Worm (Caenorhabditis elegans) whole organism, L3 larva: ENCODE results near the gene F59B10.2.

ENCODE experiments used
- R02D3.7 ChIP-seq: fragments of 150-350 bp; optimal IDR thresholded peaks from 2 replicates; lab custom pipeline; 2014; ENCODE audit warnings: missing biosample characterization, missing genetic modification characterization
- ZK546.5 ChIP-seq: sonication (generic microtip); optimal IDR thresholded peaks from 2 replicates; lab custom pipeline; 2017; ENCODE audit warnings: missing biosample characterization, missing genetic modification characterization
- aly-2 ChIP-seq: fragments of 150-350 bp; optimal IDR thresholded peaks from 2 replicates; lab custom pipeline; 2014; ENCODE audit warnings: missing biosample characterization, missing genetic modification characterization
- ama-1 ChIP-seq: fragments of 150-350 bp; optimal IDR thresholded peaks from 2 replicates; lab custom pipeline; 2018
- ceh-16 ChIP-seq: sonication (generic microtip); optimal IDR thresholded peaks from 2 replicates; lab custom pipeline; 2017; ENCODE audit warnings: missing biosample characterization, missing genetic modification characterization
- ceh-28 ChIP-seq: fragments of 150-350 bp; optimal IDR thresholded peaks from 2 replicates; lab custom pipeline; 2014; ENCODE audit warnings: missing biosample characterization, missing genetic modification reagents, missing genetic modification characterization
- ceh-82 ChIP-seq: fragments of 150-350 bp; optimal IDR thresholded peaks from 2 replicates; lab custom pipeline; 2014; ENCODE audit warnings: missing biosample characterization, missing genetic modification characterization
- ceh-9 ChIP-seq: sonication (generic microtip); optimal IDR thresholded peaks from 2 replicates; lab custom pipeline; 2018; ENCODE audit warnings: missing biosample characterization, missing genetic modification characterization
- daf-12 ChIP-seq: fragments of 150-350 bp; optimal IDR thresholded peaks from 2 replicates; lab custom pipeline; 2014; ENCODE audit warnings: missing biosample characterization, missing genetic modification reagents, missing genetic modification characterization
- egl-27 ChIP-seq: sonication (generic microtip); optimal IDR thresholded peaks from 4 replicates; lab custom pipeline; 2017; ENCODE audit warnings: missing biosample characterization, missing genetic modification reagents, missing genetic modification characterization
- egl-5 ChIP-seq: fragments of 150-350 bp; optimal IDR thresholded peaks from 2 replicates; lab custom pipeline; 2017; ENCODE audit warnings: missing biosample characterization, missing genetic modification reagents, missing genetic modification characterization, inconsistent platforms
- elt-1 ChIP-seq: fragments of 150-350 bp; optimal IDR thresholded peaks from 2 replicates; lab custom pipeline; 2014; ENCODE audit warnings: missing biosample characterization, missing genetic modification characterization
- elt-2 ChIP-seq: sonication (generic microtip); optimal IDR thresholded peaks from 2 replicates; lab custom pipeline; 2016; ENCODE audit warnings: missing genetic modification reagents, mild to moderate bottlenecking, missing genetic modification characterization, missing compliant biosample characterization
- elt-3 ChIP-seq, 3 experiments: fragments of 150-350 bp in 1 of 3; sonication (generic microtip) in 2 of 3; optimal IDR thresholded peaks; 2 replicates in 2 of 3; 4 replicates in 1 of 3; lab custom pipeline; 2014 to 2017; ENCODE audit warnings: missing biosample characterization in 3 of 3, missing genetic modification characterization in 3 of 3
- eor-1 ChIP-seq, 2 experiments: fragments of 150-350 bp; optimal IDR thresholded peaks; 2 replicates each; lab custom pipeline; 2014 to 2018; ENCODE audit warnings: missing biosample characterization in 2 of 2, missing genetic modification characterization in 2 of 2
- fkh-10 ChIP-seq: sonication (generic microtip); optimal IDR thresholded peaks from 2 replicates; lab custom pipeline; 2017; ENCODE audit warnings: missing biosample characterization, missing genetic modification reagents, missing genetic modification characterization
- fkh-2 ChIP-seq: fragments of 150-350 bp; optimal IDR thresholded peaks from 2 replicates; lab custom pipeline; 2014; ENCODE audit warnings: missing biosample characterization, missing genetic modification reagents, missing genetic modification characterization
- fos-1 ChIP-seq: fragments of 150-350 bp; optimal IDR thresholded peaks from 2 replicates; lab custom pipeline; 2014; ENCODE audit warnings: missing biosample characterization, missing genetic modification characterization
- hmg-11 ChIP-seq: sonication (generic microtip); optimal IDR thresholded peaks from 2 replicates; lab custom pipeline; 2016; ENCODE audit warnings: missing genetic modification characterization, missing compliant biosample characterization
- jun-1 ChIP-seq: fragments of 150-350 bp; optimal IDR thresholded peaks from 2 replicates; lab custom pipeline; 2014; ENCODE audit warnings: missing biosample characterization, missing genetic modification reagents, missing genetic modification characterization
- lin-15B ChIP-seq: fragments of 150-350 bp; optimal IDR thresholded peaks from 2 replicates; lab custom pipeline; 2014; ENCODE audit warnings: missing biosample characterization, missing genetic modification characterization
- lin-39 ChIP-seq: fragments of 150-350 bp; optimal IDR thresholded peaks from 2 replicates; lab custom pipeline; 2018; ENCODE audit warnings: missing biosample characterization, missing genetic modification reagents, missing genetic modification characterization
- lsy-12 ChIP-seq: sonication (generic microtip); optimal IDR thresholded peaks from 2 replicates; lab custom pipeline; 2016; ENCODE audit warnings: mild to moderate bottlenecking, missing genetic modification characterization, missing compliant biosample characterization
- mdl-1 ChIP-seq: fragments of 150-350 bp; optimal IDR thresholded peaks from 2 replicates; lab custom pipeline; 2014; ENCODE audit warnings: missing biosample characterization, missing genetic modification characterization
- mml-1 ChIP-seq: fragments of 150-350 bp; sonication (generic microtip); optimal IDR thresholded peaks from 3 replicates; lab custom pipeline; 2014; ENCODE audit warnings: missing biosample characterization, missing genetic modification characterization
- nfya-1 ChIP-seq: sonication (generic microtip); optimal IDR thresholded peaks from 2 replicates; lab custom pipeline; 2017; ENCODE audit warnings: missing genetic modification characterization, mild to moderate bottlenecking, missing compliant biosample characterization, antibody characterized with exemption, moderate library complexity; ENCODE audit not compliant: insufficient read depth
- nhr-11 ChIP-seq: fragments of 150-350 bp; optimal IDR thresholded peaks from 2 replicates; lab custom pipeline; 2014; ENCODE audit warnings: missing biosample characterization, missing genetic modification characterization
- nhr-12 ChIP-seq: fragments of 150-350 bp; optimal IDR thresholded peaks from 2 replicates; lab custom pipeline; 2014; ENCODE audit warnings: missing biosample characterization, missing genetic modification characterization
- nhr-23 ChIP-seq: fragments of 150-350 bp; optimal IDR thresholded peaks from 2 replicates; lab custom pipeline; 2014; ENCODE audit warnings: missing biosample characterization, missing genetic modification reagents, missing genetic modification characterization
- nhr-237 ChIP-seq: fragments of 150-350 bp; optimal IDR thresholded peaks from 2 replicates; lab custom pipeline; 2014; ENCODE audit warnings: missing biosample characterization, missing genetic modification characterization
- nhr-25 ChIP-seq: sonication (generic microtip); optimal IDR thresholded peaks from 2 replicates; lab custom pipeline; 2017; ENCODE audit warnings: missing biosample characterization, missing genetic modification characterization
- nhr-28 ChIP-seq: fragments of 150-350 bp; optimal IDR thresholded peaks from 2 replicates; lab custom pipeline; 2014; ENCODE audit warnings: missing biosample characterization, missing genetic modification characterization
- nhr-43 ChIP-seq: sonication (generic microtip); optimal IDR thresholded peaks from 2 replicates; lab custom pipeline; 2016; ENCODE audit warnings: mild to moderate bottlenecking, missing genetic modification characterization, missing compliant biosample characterization; ENCODE audit not compliant: poor library complexity, severe bottlenecking
- nhr-67 ChIP-seq: fragments of 150-350 bp; optimal IDR thresholded peaks from 2 replicates; lab custom pipeline; 2014; ENCODE audit warnings: missing biosample characterization, missing genetic modification characterization
- nhr-76 ChIP-seq: fragments of 150-350 bp; sonication (generic microtip); optimal IDR thresholded peaks from 5 replicates; lab custom pipeline; 2014; ENCODE audit warnings: missing biosample characterization, missing genetic modification characterization
- nhr-77 ChIP-seq: fragments of 150-350 bp; optimal IDR thresholded peaks from 2 replicates; lab custom pipeline; 2014; ENCODE audit warnings: missing biosample characterization, missing genetic modification characterization
- pha-4 ChIP-seq: fragments of 150-350 bp; optimal IDR thresholded peaks from 2 replicates; lab custom pipeline; 2014; ENCODE audit warnings: missing biosample characterization, missing genetic modification reagents, missing genetic modification characterization
- pqm-1 ChIP-seq: fragments of 150-350 bp; optimal IDR thresholded peaks from 2 replicates; lab custom pipeline; 2017; ENCODE audit warnings: missing biosample characterization, missing genetic modification characterization, inconsistent platforms
- sea-2 ChIP-seq: fragments of 150-350 bp; sonication (generic microtip); optimal IDR thresholded peaks from 4 replicates; lab custom pipeline; 2014; ENCODE audit warnings: missing biosample characterization, missing genetic modification reagents, missing genetic modification characterization
- skn-1 ChIP-seq: fragments of 150-350 bp; optimal IDR thresholded peaks from 2 replicates; lab custom pipeline; 2014; ENCODE audit warnings: missing biosample characterization, missing genetic modification characterization
- snpc-4 ChIP-seq: fragments of 150-350 bp; optimal IDR thresholded peaks from 2 replicates; lab custom pipeline; 2014; ENCODE audit warnings: missing biosample characterization, missing genetic modification characterization
- tbx-2 ChIP-seq: sonication (generic microtip); optimal IDR thresholded peaks from 2 replicates; lab custom pipeline; 2016; ENCODE audit warnings: mild to moderate bottlenecking, missing genetic modification characterization, missing compliant biosample characterization
- unc-39 ChIP-seq: sonication (generic microtip); optimal IDR thresholded peaks from 4 replicates; lab custom pipeline; 2017; ENCODE audit warnings: missing biosample characterization, missing genetic modification characterization
- unc-62 ChIP-seq: fragments of 150-350 bp; sonication (generic microtip); optimal IDR thresholded peaks from 4 replicates; lab custom pipeline; 2014; ENCODE audit warnings: missing biosample characterization, missing genetic modification reagents, missing genetic modification characterization
- zag-1 ChIP-seq: fragments of 150-350 bp; optimal IDR thresholded peaks from 2 replicates; lab custom pipeline; 2014; ENCODE audit warnings: missing biosample characterization, missing genetic modification characterization
- ztf-11 ChIP-seq: fragments of 150-350 bp; optimal IDR thresholded peaks from 2 replicates; lab custom pipeline; 2014; ENCODE audit warnings: missing biosample characterization, missing genetic modification characterization
- ztf-4 ChIP-seq: fragments of 150-350 bp; optimal IDR thresholded peaks from 2 replicates; lab custom pipeline; 2014; ENCODE audit warnings: missing biosample characterization, missing genetic modification characterization

Gene F59B10.2

ce11 chrII:10509746-10510145 is at the start of gene F59B10.2:
F59B10.2 (minus strand) TSS chrII:10509846.
- TF ChIP-seq fkh-2 = no peak
- TF ChIP-seq zag-1 (tag; lab: Kevin White, UChicago) = no peak
- TF ChIP-seq aly-2 = no peak
- no peak for TF ChIP-seq lsy-12 (tag; lab: Kevin White, UChicago)
- no peak for TF ChIP-seq unc-62 (GFP tag; lab: Kevin White, UChicago)
- no peak for TF ChIP-seq ZK546.5 (tag; lab: Kevin White, UChicago)
- TF ChIP-seq elt-2 (tag; lab: Kevin White, UChicago) = no peak
- no peak for TF ChIP-seq fkh-10 (GFP tag; lab: Kevin White, UChicago)
- TF ChIP-seq mdl-1 (tag; lab: Kevin White, UChicago) = no peak
- no peak for TF ChIP-seq ceh-16 (tag; lab: Kevin White, UChicago)
- no peak for TF ChIP-seq nhr-12 (tag; lab: Kevin White, UChicago)
- no peak for TF ChIP-seq nhr-43 (tag; lab: Kevin White, UChicago)

ce11 chrII:10558962-10559415 is 49.3 kb upstream of the F59B10.2 start:
- TF ChIP-seq nhr-23 (tag; lab: Kevin White, UChicago) (no peak), elt-1 (tag; lab: Kevin White, UChicago) (peak; percentile 70), ceh-16 (tag; lab: Kevin White, UChicago) (no peak), nhr-237 (tag; lab: Kevin White, UChicago) (no peak), fos-1 (tag; lab: Kevin White, UChicago) (no peak), nhr-25 (tag; lab: Kevin White, UChicago) (peak; percentile 82), lsy-12 (tag; lab: Kevin White, UChicago) (peak; percentile 57), ceh-28 (tag; lab: Kevin White, UChicago) (no peak), nhr-43 (tag; lab: Kevin White, UChicago) (peak; percentile 70), ZK546.5 (tag; lab: Kevin White, UChicago) (no peak), mml-1 (tag; lab: Kevin White, UChicago) (no peak), hmg-11 (tag; lab: Kevin White, UChicago) (no peak), pha-4 (no peak), aly-2 (no peak), unc-39 (tag; lab: Kevin White, UChicago) (no peak), jun-1 (peak; percentile 24), fkh-2 (no peak), snpc-4 (tag; lab: Kevin White, UChicago) (no peak), unc-62 (GFP tag; lab: Kevin White, UChicago) (no peak), tbx-2 (tag; lab: Kevin White, UChicago) (no peak), eor-1 (tag; optimal IDR thresholded peaks at IDR 0.05; lab: Kevin White, UChicago) (no peak), nhr-77 (tag; lab: Kevin White, UChicago) (no peak), R02D3.7 (tag; lab: Kevin White, UChicago) (no peak), elt-3 (tag; optimal IDR thresholded peaks at IDR 0.05; lab: Kevin White, UChicago) (no peak), mdl-1 (tag; lab: Kevin White, UChicago) (peak; percentile 39), ztf-11 (tag; lab: Kevin White, UChicago) (no peak), pqm-1 (no peak), lin-39 (tag; lab: Kevin White, UChicago) (peak; percentile 66), nfya-1 (tag; lab: Kevin White, UChicago) (peak; percentile 69), egl-5 (tag; lab: Kevin White, UChicago) (peak; percentile 68), zag-1 (tag; lab: Kevin White, UChicago) (no peak), ama-1 (lab: Kevin White, UChicago) (peak; percentile 55), nhr-11 (tag; lab: Kevin White, UChicago) (no peak), ztf-4 (tag; lab: Kevin White, UChicago) (no peak), nhr-12 (tag; lab: Kevin White, UChicago) (no peak), ceh-9 (tag; lab: Kevin White, UChicago) (no peak), ceh-82 (tag; lab: Kevin White, UChicago) (no peak), skn-1 (tag; lab: Kevin White, UChicago) (no peak), fkh-10 (GFP tag; lab: Kevin White, UChicago) (no peak), elt-2 (tag; lab: Kevin White, UChicago) (no peak), egl-27 (no peak), daf-12 (tag; lab: Kevin White, UChicago) (no peak), nhr-67 (tag; lab: Kevin White, UChicago) (no peak), nhr-76 (no peak), sea-2 (GFP tag; lab: Kevin White, UChicago) (no peak), lin-15B (tag; lab: Kevin White, UChicago) (peak; percentile 67), nhr-28 (no peak)
